Worm (Caenorhabditis elegans) whole organism, L3 larva: Measurements from ENCODE around the gene F18A11.2.

ENCODE experiments used
- R02D3.7 ChIP-seq: fragments of 150-350 bp; optimal IDR thresholded peaks from 2 replicates; lab custom pipeline; 2014; ENCODE audit warnings: missing biosample characterization, missing genetic modification characterization
- aly-2 ChIP-seq: fragments of 150-350 bp; optimal IDR thresholded peaks from 2 replicates; lab custom pipeline; 2014; ENCODE audit warnings: missing biosample characterization, missing genetic modification characterization
- ceh-82 ChIP-seq: fragments of 150-350 bp; optimal IDR thresholded peaks from 2 replicates; lab custom pipeline; 2014; ENCODE audit warnings: missing biosample characterization, missing genetic modification characterization
- egl-27 ChIP-seq: sonication (generic microtip); optimal IDR thresholded peaks from 4 replicates; lab custom pipeline; 2017; ENCODE audit warnings: missing biosample characterization, missing genetic modification reagents, missing genetic modification characterization
- elt-3 ChIP-seq, 3 experiments: fragments of 150-350 bp in 1 of 3; sonication (generic microtip) in 2 of 3; optimal IDR thresholded peaks; 2 replicates in 2 of 3; 4 replicates in 1 of 3; lab custom pipeline; 2014 to 2017; ENCODE audit warnings: missing biosample characterization in 3 of 3, missing genetic modification characterization in 3 of 3
- lin-15B ChIP-seq: fragments of 150-350 bp; optimal IDR thresholded peaks from 2 replicates; lab custom pipeline; 2014; ENCODE audit warnings: missing biosample characterization, missing genetic modification characterization
- lin-39 ChIP-seq: fragments of 150-350 bp; optimal IDR thresholded peaks from 2 replicates; lab custom pipeline; 2018; ENCODE audit warnings: missing biosample characterization, missing genetic modification reagents, missing genetic modification characterization
- nhr-12 ChIP-seq: fragments of 150-350 bp; optimal IDR thresholded peaks from 2 replicates; lab custom pipeline; 2014; ENCODE audit warnings: missing biosample characterization, missing genetic modification characterization
- nhr-23 ChIP-seq: fragments of 150-350 bp; optimal IDR thresholded peaks from 2 replicates; lab custom pipeline; 2014; ENCODE audit warnings: missing biosample characterization, missing genetic modification reagents, missing genetic modification characterization
- nhr-237 ChIP-seq: fragments of 150-350 bp; optimal IDR thresholded peaks from 2 replicates; lab custom pipeline; 2014; ENCODE audit warnings: missing biosample characterization, missing genetic modification characterization
- nhr-25 ChIP-seq: sonication (generic microtip); optimal IDR thresholded peaks from 2 replicates; lab custom pipeline; 2017; ENCODE audit warnings: missing biosample characterization, missing genetic modification characterization
- nhr-76 ChIP-seq: fragments of 150-350 bp; sonication (generic microtip); optimal IDR thresholded peaks from 5 replicates; lab custom pipeline; 2014; ENCODE audit warnings: missing biosample characterization, missing genetic modification characterization
- pha-4 ChIP-seq: fragments of 150-350 bp; optimal IDR thresholded peaks from 2 replicates; lab custom pipeline; 2014; ENCODE audit warnings: missing biosample characterization, missing genetic modification reagents, missing genetic modification characterization
- skn-1 ChIP-seq: fragments of 150-350 bp; optimal IDR thresholded peaks from 2 replicates; lab custom pipeline; 2014; ENCODE audit warnings: missing biosample characterization, missing genetic modification characterization
- unc-62 ChIP-seq: fragments of 150-350 bp; sonication (generic microtip); optimal IDR thresholded peaks from 4 replicates; lab custom pipeline; 2014; ENCODE audit warnings: missing biosample characterization, missing genetic modification reagents, missing genetic modification characterization

The F18A11.2 gene

ce11 chrII:13085951-13086350 lies 54.5 kb downstream of the F18A11.2 start:
- TF ChIP-seq aly-2 = no peak
- TF ChIP-seq nhr-237 (tag; lab: Kevin White, UChicago) = no peak
- TF ChIP-seq egl-27 (tag; lab: Kevin White, UChicago) = no peak
- no peak for TF ChIP-seq elt-3 (tag; optimal IDR thresholded peaks at IDR 0.05; lab: Kevin White, UChicago)
- no peak for TF ChIP-seq nhr-12 (tag; lab: Kevin White, UChicago)
- TF ChIP-seq R02D3.7 (tag; lab: Kevin White, UChicago) = no peak
- no peak for TF ChIP-seq nhr-25 (tag; lab: Kevin White, UChicago)
- TF ChIP-seq nhr-23 (tag; lab: Kevin White, UChicago) = no peak
- no peak for TF ChIP-seq lin-15B (tag; lab: Kevin White, UChicago)
- no peak for TF ChIP-seq pha-4 (tag; lab: Kevin White, UChicago)
- no peak for TF ChIP-seq nhr-76 (tag; lab: Kevin White, UChicago)
- TF ChIP-seq unc-62 (GFP tag; lab: Kevin White, UChicago) = no peak
- TF ChIP-seq skn-1 (tag; lab: Kevin White, UChicago) = no peak
- TF ChIP-seq lin-39 = no peak
- no peak for TF ChIP-seq ceh-82 (tag; lab: Kevin White, UChicago)
- TF ChIP-seq, all 47 proteins: peak for 0
